Worm (Caenorhabditis elegans) whole organism, L4 larva: ENCODE data around the gene F19H8.2.

ENCODE experiments used
- F10B5.3 ChIP-seq: sonication (generic microtip); optimal IDR thresholded peaks from 2 replicates; lab custom pipeline; 2016; ENCODE audit warnings: mild to moderate bottlenecking, missing genetic modification characterization, missing compliant biosample characterization
- F37D6.2 ChIP-seq: sonication (generic microtip); optimal IDR thresholded peaks from 2 replicates; lab custom pipeline; 2016; ENCODE audit warnings: mild to moderate bottlenecking, missing genetic modification characterization, missing compliant biosample characterization
- T20F7.1 ChIP-seq: fragments of 200-800 bp; sonication (Bioruptor generic); optimal IDR thresholded peaks from 2 replicates; lab custom pipeline; 2018; ENCODE audit warnings: mild to moderate bottlenecking, missing genetic modification characterization, missing compliant biosample characterization
- Y105C5A.15 ChIP-seq: fragments of 200-800 bp; sonication (Bioruptor generic); IDR thresholded peaks from 2 replicates; pipeline ENCODE4 v1.3.6; 2022; ENCODE audit warnings: missing genetic modification characterization, missing compliant biosample characterization
- Y48G9A.11 ChIP-seq: fragments of 200-800 bp; sonication (Bioruptor generic); IDR thresholded peaks from 2 replicates; pipeline ENCODE4 v1.3.6; 2022; ENCODE audit warnings: missing genetic modification reagents, missing genetic modification characterization, missing compliant biosample characterization
- ZK546.5 ChIP-seq, 2 experiments: sonication (generic microtip); optimal IDR thresholded peaks; 2 replicates each; lab custom pipeline; 2017; ENCODE audit warnings: missing biosample characterization in 2 of 2, missing genetic modification characterization in 2 of 2
- aha-1 ChIP-seq: fragments of 150-350 bp; peaks from one replicate; lab custom pipeline; 2014; ENCODE audit warnings: missing biosample characterization, missing genetic modification characterization
- ama-1 ChIP-seq: fragments of 150-350 bp; optimal IDR thresholded peaks from 2 replicates; lab custom pipeline; 2014; ENCODE audit warnings: inconsistent platforms, mixed read lengths
- ces-1 ChIP-seq: fragments of 150-350 bp; sonication (generic microtip); optimal IDR thresholded peaks from 4 replicates; lab custom pipeline; 2014; ENCODE audit warnings: missing biosample characterization, missing genetic modification reagents, missing genetic modification characterization
- daf-12 ChIP-seq: fragments of 150-350 bp; optimal IDR thresholded peaks from 2 replicates; lab custom pipeline; 2014; ENCODE audit warnings: missing biosample characterization, missing genetic modification reagents, missing genetic modification characterization
- daf-16 ChIP-seq, 3 experiments: sonication (generic microtip); optimal IDR thresholded peaks; 2 replicates each; lab custom pipeline; 2016 to 2017; ENCODE audit warnings: missing genetic modification characterization in 3 of 3, missing genetic modification reagents in 3 of 3, mild to moderate bottlenecking in 2 of 3, missing compliant biosample characterization in 2 of 3, missing biosample characterization in 1 of 3, moderate library complexity in 1 of 3
- daf-19 ChIP-seq: fragments of 200-800 bp; sonication (Bioruptor generic); conservative IDR thresholded peaks from 2 replicates; pipeline ENCODE4 v1.3.6; 2022; ENCODE audit warnings: missing genetic modification characterization, missing compliant biosample characterization
- dmd-6 ChIP-seq: fragments of 200-800 bp; sonication (Bioruptor generic); IDR thresholded peaks from 2 replicates; pipeline ENCODE4 v1.3.6; 2022; ENCODE audit warnings: missing genetic modification reagents, missing genetic modification characterization, missing compliant biosample characterization
- hlh-11 ChIP-seq: fragments of 200-800 bp; sonication (Bioruptor generic); optimal IDR thresholded peaks from 2 replicates; lab custom pipeline; 2018; ENCODE audit warnings: mild to moderate bottlenecking, missing genetic modification characterization, missing compliant biosample characterization
- hlh-30 ChIP-seq: sonication (generic microtip); optimal IDR thresholded peaks from 2 replicates; lab custom pipeline; 2017; ENCODE audit warnings: antibody characterized with exemption, mild to moderate bottlenecking, missing genetic modification characterization, missing compliant biosample characterization; ENCODE audit not compliant: insufficient read depth
- hmg-1.1 ChIP-seq: fragments of 200-800 bp; sonication (Bioruptor generic); IDR thresholded peaks from 2 replicates; pipeline ENCODE4 v1.3.6; 2022; ENCODE audit warnings: missing genetic modification reagents, missing genetic modification characterization, missing compliant biosample characterization
- jun-1 ChIP-seq: fragments of 150-350 bp; optimal IDR thresholded peaks from 2 replicates; lab custom pipeline; 2014; ENCODE audit warnings: missing biosample characterization, missing genetic modification reagents, missing genetic modification characterization
- lin-13 ChIP-seq: fragments of 150-350 bp; optimal IDR thresholded peaks from 2 replicates; lab custom pipeline; 2014; ENCODE audit warnings: missing biosample characterization, missing genetic modification reagents, missing genetic modification characterization
- lin-38 ChIP-seq: fragments of 200-800 bp; sonication (Bioruptor generic); IDR thresholded peaks from 2 replicates; pipeline ENCODE4 v1.3.6; 2022; ENCODE audit warnings: missing genetic modification reagents, missing genetic modification characterization, missing compliant biosample characterization
- lsy-2 ChIP-seq, 2 experiments: fragments of 150-350 bp in 1 of 2; sonication (generic microtip) in 1 of 2; optimal IDR thresholded peaks; 2 replicates each; lab custom pipeline; 2014 to 2017; ENCODE audit warnings: missing biosample characterization in 2 of 2, missing genetic modification characterization in 2 of 2
- madf-5 ChIP-seq, 2 experiments: fragments of 200-800 bp; sonication (Bioruptor generic); IDR thresholded peaks; 2 replicates each; pipeline ENCODE4 v1.3.6; 2022; ENCODE audit warnings: missing compliant biosample characterization in 2 of 2, missing genetic modification characterization in 2 of 2
- madf-9 ChIP-seq: fragments of 200-800 bp; sonication (Bioruptor generic); conservative IDR thresholded peaks from 2 replicates; pipeline ENCODE4 v1.3.6; 2022; ENCODE audit warnings: missing genetic modification reagents, missing genetic modification characterization, missing compliant biosample characterization
- mdl-1 ChIP-seq, 2 experiments: fragments of 150-350 bp in 1 of 2; sonication (generic microtip) in 1 of 2; optimal IDR thresholded peaks; 2 replicates each; lab custom pipeline; 2014 to 2017; ENCODE audit warnings: missing biosample characterization in 2 of 2, missing genetic modification characterization in 2 of 2
- mdt-29 ChIP-seq: fragments of 200-800 bp; sonication (Bioruptor generic); IDR thresholded peaks from 2 replicates; pipeline ENCODE4 v1.3.6; 2022; ENCODE audit warnings: missing genetic modification reagents, missing genetic modification characterization, missing compliant biosample characterization
- mep-1 ChIP-seq: fragments of 150-350 bp; sonication (generic microtip); optimal IDR thresholded peaks from 3 replicates; lab custom pipeline; 2014; ENCODE audit warnings: missing biosample characterization, missing genetic modification characterization
- mxl-2 ChIP-seq: fragments of 200-800 bp; sonication (Bioruptor generic); conservative IDR thresholded peaks from 2 replicates; pipeline ENCODE4 v1.3.6; 2022; ENCODE audit warnings: missing genetic modification reagents, missing genetic modification characterization, missing compliant biosample characterization
- nhr-10 ChIP-seq: fragments of 150-350 bp; optimal IDR thresholded peaks from 2 replicates; lab custom pipeline; 2014; ENCODE audit warnings: missing biosample characterization, missing genetic modification characterization
- nhr-11 ChIP-seq: fragments of 150-350 bp; optimal IDR thresholded peaks from 2 replicates; lab custom pipeline; 2014; ENCODE audit warnings: missing biosample characterization, missing genetic modification characterization
- nhr-28 ChIP-seq: fragments of 150-350 bp; optimal IDR thresholded peaks from 2 replicates; lab custom pipeline; 2014; ENCODE audit warnings: missing biosample characterization, missing genetic modification characterization
- nhr-76 ChIP-seq: fragments of 150-350 bp; optimal IDR thresholded peaks from 2 replicates; lab custom pipeline; 2014; ENCODE audit warnings: missing biosample characterization, missing genetic modification characterization
- nhr-77 ChIP-seq: fragments of 150-350 bp; optimal IDR thresholded peaks from 2 replicates; lab custom pipeline; 2014; ENCODE audit warnings: missing biosample characterization, missing genetic modification characterization
- pha-4 ChIP-seq, 2 experiments: fragments of 150-350 bp in 1 of 2; fragments of 200-800 bp in 1 of 2; sonication (Bioruptor generic) in 1 of 2; IDR thresholded peaks in 1 of 2; optimal IDR thresholded peaks in 1 of 2; 2 replicates each; pipeline versions ENCODE4 v1.3.6 to Lab custom; 2014 to 2022; ENCODE audit warnings: missing genetic modification characterization in 2 of 2, missing genetic modification reagents in 2 of 2, missing biosample characterization in 1 of 2, missing compliant biosample characterization in 1 of 2
- skn-1 ChIP-seq: fragments of 150-350 bp; optimal IDR thresholded peaks from 2 replicates; lab custom pipeline; 2014; ENCODE audit warnings: missing biosample characterization, missing genetic modification characterization
- snpc-1.2 ChIP-seq: fragments of 200-800 bp; sonication (Bioruptor generic); IDR thresholded peaks from 2 replicates; pipeline ENCODE4 v1.3.6; 2022; ENCODE audit warnings: missing genetic modification reagents, missing genetic modification characterization, missing compliant biosample characterization
- snpc-4 ChIP-seq: fragments of 150-350 bp; optimal IDR thresholded peaks from 2 replicates; lab custom pipeline; 2014; ENCODE audit warnings: missing biosample characterization, missing genetic modification characterization
- spr-3 ChIP-seq: fragments of 200-800 bp; sonication (Bioruptor generic); optimal IDR thresholded peaks from 2 replicates; lab custom pipeline; 2018; ENCODE audit warnings: mild to moderate bottlenecking, missing genetic modification characterization, missing compliant biosample characterization
- unc-130 ChIP-seq: sonication (generic microtip); optimal IDR thresholded peaks from 2 replicates; lab custom pipeline; 2016; ENCODE audit warnings: missing genetic modification reagents, missing genetic modification characterization, missing compliant biosample characterization
- unc-62 ChIP-seq, 3 experiments: fragments of 150-350 bp in 1 of 3; sonication (generic microtip); optimal IDR thresholded peaks in 2 of 3; peaks in 1 of 3; 1 replicate in 1 of 3; 2 replicates in 2 of 3; lab custom pipeline; 2014 to 2017; ENCODE audit warnings: missing biosample characterization in 3 of 3, missing genetic modification characterization in 3 of 3, missing genetic modification reagents in 3 of 3, missing genotype in 1 of 3
- zip-2 ChIP-seq: fragments of 150-350 bp; optimal IDR thresholded peaks from 2 replicates; lab custom pipeline; 2014; ENCODE audit warnings: missing biosample characterization, missing genetic modification characterization
- ztf-11 ChIP-seq: fragments of 150-350 bp; optimal IDR thresholded peaks from 2 replicates; lab custom pipeline; 2014; ENCODE audit warnings: missing biosample characterization, missing genetic modification characterization
- ztf-7 ChIP-seq: fragments of 150-350 bp; optimal IDR thresholded peaks from 2 replicates; lab custom pipeline; 2014; ENCODE audit warnings: missing biosample characterization, missing genetic modification characterization

Gene F19H8.2

DNA sequence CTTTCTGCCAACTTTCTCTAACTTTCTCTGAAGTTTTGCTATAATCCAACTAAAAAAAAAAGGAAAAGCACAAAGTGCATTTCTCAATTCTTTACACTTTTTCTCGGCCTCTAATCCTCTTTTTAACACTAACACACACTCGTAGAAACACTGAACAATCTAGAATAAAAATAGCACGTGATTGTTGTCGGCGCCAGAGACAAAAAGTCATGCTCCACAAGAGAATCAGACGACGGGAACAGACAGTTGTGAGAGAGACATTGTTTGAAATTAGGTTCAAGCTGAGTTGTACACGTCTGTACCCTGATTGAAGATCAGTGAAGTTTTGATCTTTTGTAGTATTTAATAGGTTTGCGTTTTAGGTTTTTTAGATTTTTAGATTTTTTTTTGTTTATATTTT is 7.3 kb downstream of the F19H8.2 start (continued):
- peak in 1 of 2 experiments; percentile 59 for TF ChIP-seq unc-62 (GFP tag; optimal IDR thresholded peaks at IDR 0.05 in 1 of 2; lab: Kevin White, UChicago)
- no peak for TF ChIP-seq unc-62 (tag; optimal IDR thresholded peaks at IDR 0.05; lab: Kevin White, UChicago)
- no peak for TF ChIP-seq madf-9
- TF ChIP-seq lin-38 (GFP tag; lab: Robert Waterston, UW) = no peak
- peak; percentile 92 for TF ChIP-seq mdt-29 (GFP tag; lab: Robert Waterston, UW)
- no peak for TF ChIP-seq daf-12
- no peak for TF ChIP-seq snpc-4 (tag; lab: Kevin White, UChicago)
- peak; percentile 95 for TF ChIP-seq aha-1
- peak; percentile 13 to 74 for TF ChIP-seq daf-16 (GFP tag; optimal IDR thresholded peaks at IDR 0.05; lab: Kevin White, UChicago)
- TF ChIP-seq daf-16 (tag; optimal IDR thresholded peaks at IDR 0.05; lab: Kevin White, UChicago) = peak; percentile 90
- peak; percentile 37 for TF ChIP-seq lin-13 (GFP tag; lab: Kevin White, UChicago)
- TF ChIP-seq ces-1 (GFP tag; lab: Kevin White, UChicago) = no peak
- TF ChIP-seq ama-1 = no peak
- TF ChIP-seq dmd-6 = peak; percentile 77
- peak; percentile 91 for TF ChIP-seq hlh-11 (tag; lab: Kevin White, UChicago)
- peak; percentile 81 for TF ChIP-seq nhr-28 (tag; lab: Kevin White, UChicago)
- no peak for TF ChIP-seq spr-3 (GFP tag; lab: Kevin White, UChicago)
- no peak for TF ChIP-seq Y48G9A.11 (GFP tag; lab: Robert Waterston, UW)
- TF ChIP-seq daf-19 (GFP tag; lab: Robert Waterston, UW) = no peak
- TF ChIP-seq pha-4 (GFP tag; IDR thresholded peaks at IDR 0.05; lab: Robert Waterston, UW) = peak; percentile 23; the same call in 1 of the 2 replicates
- no peak for TF ChIP-seq pha-4 (tag; optimal IDR thresholded peaks at IDR 0.05; lab: Kevin White, UChicago)
- no peak for TF ChIP-seq T20F7.1 (GFP tag; lab: Kevin White, UChicago)
- TF ChIP-seq ztf-11 (tag; lab: Kevin White, UChicago) = no peak
- peak; percentile 97 for TF ChIP-seq hlh-30 (tag; lab: Kevin White, UChicago)
- no peak for TF ChIP-seq Y105C5A.15 (GFP tag; lab: Robert Waterston, UW)
- TF ChIP-seq jun-1 (tag; lab: Kevin White, UChicago) = no peak
- TF ChIP-seq nhr-76 (tag; lab: Kevin White, UChicago) = no peak
- no peak for TF ChIP-seq zip-2 (tag; lab: Kevin White, UChicago)
- no peak for TF ChIP-seq skn-1 (tag; lab: Kevin White, UChicago)
- no peak for TF ChIP-seq mep-1
- TF ChIP-seq madf-5 (GFP tag; IDR thresholded peaks at IDR 0.05; lab: Robert Waterston, UW) = no peak
- peak in 1 of 2 experiments; percentile 75 for TF ChIP-seq mdl-1 (tag; optimal IDR thresholded peaks at IDR 0.05; lab: Kevin White, UChicago)
- peak; percentile 95 for TF ChIP-seq nhr-77 (tag; lab: Kevin White, UChicago)
- TF ChIP-seq hmg-1.1 (GFP tag; lab: Robert Waterston, UW) = peak; percentile 59
- TF ChIP-seq nhr-11 (tag; lab: Kevin White, UChicago) = peak; percentile 92
- TF ChIP-seq F10B5.3 (tag; lab: Kevin White, UChicago) = no peak
- no peak for TF ChIP-seq ZK546.5 (tag; optimal IDR thresholded peaks at IDR 0.05; lab: Kevin White, UChicago)
- TF ChIP-seq ztf-7 = no peak
- peak in 1 of 2 experiments; percentile 86 for TF ChIP-seq lsy-2 (tag; optimal IDR thresholded peaks at IDR 0.05; lab: Kevin White, UChicago)
- no peak for TF ChIP-seq snpc-1.2 (GFP tag; lab: Robert Waterston, UW)
- TF ChIP-seq F37D6.2 (tag; lab: Kevin White, UChicago) = no peak
- no peak for TF ChIP-seq unc-130 (GFP tag; lab: Kevin White, UChicago)
- peak; percentile 62; the same call in 1 of the 2 replicates for TF ChIP-seq mxl-2 (GFP tag; lab: Robert Waterston, UW)
- peak; percentile 67 for TF ChIP-seq nhr-10 (tag; lab: Kevin White, UChicago)
